Worm (Caenorhabditis elegans) whole organism, L4 larva: ENCODE results near the gene cld-1.

Experiments used
- T20F7.1 ChIP-seq: fragments of 200-800 bp; sonication (Bioruptor generic); optimal IDR thresholded peaks from 2 replicates; lab custom pipeline; 2018; ENCODE audit warnings: mild to moderate bottlenecking, missing genetic modification characterization, missing compliant biosample characterization
- ama-1 ChIP-seq: fragments of 150-350 bp; optimal IDR thresholded peaks from 2 replicates; lab custom pipeline; 2014; ENCODE audit warnings: inconsistent platforms, mixed read lengths
- ceh-82 ChIP-seq: sonication (generic microtip); optimal IDR thresholded peaks from 2 replicates; lab custom pipeline; 2017; ENCODE audit warnings: missing biosample characterization, missing genetic modification characterization
- daf-16 ChIP-seq, 3 experiments: sonication (generic microtip); optimal IDR thresholded peaks; 2 replicates each; lab custom pipeline; 2016 to 2017; ENCODE audit warnings: missing genetic modification characterization in 3 of 3, missing genetic modification reagents in 3 of 3, mild to moderate bottlenecking in 2 of 3, missing compliant biosample characterization in 2 of 3, missing biosample characterization in 1 of 3, moderate library complexity in 1 of 3
- daf-19 ChIP-seq: fragments of 200-800 bp; sonication (Bioruptor generic); conservative IDR thresholded peaks from 2 replicates; pipeline ENCODE4 v1.3.6; 2022; ENCODE audit warnings: missing genetic modification characterization, missing compliant biosample characterization
- egl-27 ChIP-seq: sonication (generic microtip); optimal IDR thresholded peaks from 3 replicates; lab custom pipeline; 2017; ENCODE audit warnings: missing biosample characterization, missing genetic modification reagents, missing genetic modification characterization
- egl-43 ChIP-seq: fragments of 200-800 bp; sonication (Bioruptor generic); IDR thresholded peaks from 2 replicates; pipeline ENCODE4 v1.3.6; 2022; ENCODE audit warnings: missing genetic modification reagents, missing genetic modification characterization, missing compliant biosample characterization
- fos-1 ChIP-seq: fragments of 150-350 bp; optimal IDR thresholded peaks from 2 replicates; lab custom pipeline; 2014; ENCODE audit warnings: missing biosample characterization, missing genetic modification characterization
- mxl-2 ChIP-seq: fragments of 200-800 bp; sonication (Bioruptor generic); conservative IDR thresholded peaks from 2 replicates; pipeline ENCODE4 v1.3.6; 2022; ENCODE audit warnings: missing genetic modification reagents, missing genetic modification characterization, missing compliant biosample characterization
- nhr-237 ChIP-seq: sonication (generic microtip); optimal IDR thresholded peaks from 2 replicates; lab custom pipeline; 2017; ENCODE audit warnings: missing biosample characterization, missing genetic modification characterization
- snpc-4 ChIP-seq: fragments of 150-350 bp; optimal IDR thresholded peaks from 2 replicates; lab custom pipeline; 2014; ENCODE audit warnings: missing biosample characterization, missing genetic modification characterization
- unc-62 ChIP-seq, 3 experiments: fragments of 150-350 bp in 1 of 3; sonication (generic microtip); optimal IDR thresholded peaks in 2 of 3; peaks in 1 of 3; 1 replicate in 1 of 3; 2 replicates in 2 of 3; lab custom pipeline; 2014 to 2017; ENCODE audit warnings: missing biosample characterization in 3 of 3, missing genetic modification characterization in 3 of 3, missing genetic modification reagents in 3 of 3, missing genotype in 1 of 3

- TF ChIP-seq egl-43 (GFP tag; lab: Robert Waterston, UW) (no peak), unc-62 (GFP tag; optimal IDR thresholded peaks at IDR 0.05 in 1 of 2; lab: Kevin White, UChicago) (no peak), unc-62 (tag; optimal IDR thresholded peaks at IDR 0.05; lab: Kevin White, UChicago) (no peak), daf-19 (no peak), snpc-4 (tag; lab: Kevin White, UChicago) (no peak), fos-1 (no peak), ceh-82 (tag; lab: Kevin White, UChicago) (no peak), T20F7.1 (GFP tag; lab: Kevin White, UChicago) (no peak), egl-27 (tag; lab: Kevin White, UChicago) (no peak), daf-16 (GFP tag; optimal IDR thresholded peaks at IDR 0.05; lab: Kevin White, UChicago) (no peak), daf-16 (tag; optimal IDR thresholded peaks at IDR 0.05; lab: Kevin White, UChicago) (peak; percentile 47), ama-1 (no peak), nhr-237 (tag; lab: Kevin White, UChicago) (no peak), mxl-2 (GFP tag; lab: Robert Waterston, UW) (no peak)
Observed at ce11 chrIV:12891080-12891479, 45.0 kb downstream of the cld-1 start.
